Worm (Caenorhabditis elegans) whole organism, L2 larva: Measurements from ENCODE around the gene C05E4.15.

Experiments
- C34F6.9 ChIP-seq: fragments of 150-350 bp; optimal IDR thresholded peaks from 2 replicates; lab custom pipeline; 2014; ENCODE audit warnings: missing biosample characterization, missing genetic modification characterization
- F13H6.1 ChIP-seq: sonication (generic microtip); optimal IDR thresholded peaks from 2 replicates; lab custom pipeline; 2016; ENCODE audit warnings: missing genetic modification characterization, missing compliant biosample characterization
- Y55F3AM.14 ChIP-seq: fragments of 200-800 bp; sonication (Bioruptor generic); optimal IDR thresholded peaks from 2 replicates; lab custom pipeline; 2018; ENCODE audit warnings: mild to moderate bottlenecking, missing genetic modification characterization, missing compliant biosample characterization
- ZK546.5 ChIP-seq: sonication (generic microtip); optimal IDR thresholded peaks from 2 replicates; lab custom pipeline; 2017; ENCODE audit warnings: missing biosample characterization, missing genetic modification characterization
- alr-1 ChIP-seq: fragments of 150-350 bp; optimal IDR thresholded peaks from 2 replicates; lab custom pipeline; 2014; ENCODE audit warnings: missing biosample characterization, missing genetic modification characterization
- blmp-1 ChIP-seq: sonication (generic microtip); optimal IDR thresholded peaks from 2 replicates; lab custom pipeline; 2017; ENCODE audit warnings: missing genetic modification characterization, mild to moderate bottlenecking, missing compliant biosample characterization, antibody characterized with exemption, moderate library complexity; ENCODE audit not compliant: insufficient read depth
- ceh-82 ChIP-seq: fragments of 150-350 bp; optimal IDR thresholded peaks from 2 replicates; lab custom pipeline; 2014; ENCODE audit warnings: missing biosample characterization, missing genetic modification characterization
- crh-2 ChIP-seq: sonication (generic microtip); optimal IDR thresholded peaks from 2 replicates; lab custom pipeline; 2017; ENCODE audit warnings: missing biosample characterization, missing genetic modification characterization
- dmd-4 ChIP-seq: sonication (generic microtip); optimal IDR thresholded peaks from 2 replicates; lab custom pipeline; 2017; ENCODE audit warnings: missing biosample characterization, missing genetic modification characterization
- egl-27 ChIP-seq: sonication (generic microtip); optimal IDR thresholded peaks from 3 replicates; lab custom pipeline; 2017; ENCODE audit warnings: missing biosample characterization, missing genetic modification reagents, missing genetic modification characterization
- elt-3 ChIP-seq: sonication (generic microtip); optimal IDR thresholded peaks from 2 replicates; lab custom pipeline; 2017; ENCODE audit warnings: missing biosample characterization, missing genetic modification characterization
- fos-1 ChIP-seq: fragments of 150-350 bp; optimal IDR thresholded peaks from 2 replicates; lab custom pipeline; 2014; ENCODE audit warnings: missing biosample characterization, missing genetic modification characterization
- gmeb-1 ChIP-seq: fragments of 150-350 bp; optimal IDR thresholded peaks from 2 replicates; lab custom pipeline; 2014; ENCODE audit warnings: missing biosample characterization, missing genetic modification characterization
- lin-11 ChIP-seq: fragments of 150-350 bp; sonication (generic microtip); optimal IDR thresholded peaks from 2 replicates; lab custom pipeline; 2014; ENCODE audit warnings: missing biosample characterization, missing genetic modification characterization, inconsistent platforms, mixed read lengths
- lin-39 ChIP-seq: fragments of 150-350 bp; optimal IDR thresholded peaks from 2 replicates; lab custom pipeline; 2014; ENCODE audit warnings: missing biosample characterization, missing genetic modification reagents, missing genetic modification characterization
- lsy-2 ChIP-seq, 2 experiments: fragments of 150-350 bp in 1 of 2; sonication (generic microtip) in 1 of 2; optimal IDR thresholded peaks; 2 replicates each; lab custom pipeline; 2014 to 2017; ENCODE audit warnings: missing biosample characterization in 2 of 2, missing genetic modification characterization in 2 of 2
- mab-5 ChIP-seq: fragments of 150-350 bp; optimal IDR thresholded peaks from 2 replicates; lab custom pipeline; 2014; ENCODE audit warnings: missing biosample characterization, missing genetic modification characterization
- mbf-1 ChIP-seq: sonication (generic microtip); optimal IDR thresholded peaks from 2 replicates; lab custom pipeline; 2017; ENCODE audit warnings: missing biosample characterization, missing genetic modification characterization
- mdl-1 ChIP-seq, 2 experiments: fragments of 150-350 bp in 1 of 2; sonication (generic microtip) in 1 of 2; optimal IDR thresholded peaks; 2 replicates each; lab custom pipeline; 2017; ENCODE audit warnings: missing biosample characterization in 2 of 2, missing genetic modification characterization in 2 of 2
- nhr-10 ChIP-seq: sonication (generic microtip); optimal IDR thresholded peaks from 2 replicates; lab custom pipeline; 2017; ENCODE audit warnings: missing biosample characterization, missing genetic modification characterization
- nhr-11 ChIP-seq: fragments of 150-350 bp; optimal IDR thresholded peaks from 2 replicates; lab custom pipeline; 2014; ENCODE audit warnings: missing biosample characterization, missing genetic modification characterization
- nhr-23 ChIP-seq: fragments of 150-350 bp; optimal IDR thresholded peaks from 2 replicates; lab custom pipeline; 2014; ENCODE audit warnings: missing biosample characterization, missing genetic modification reagents, missing genetic modification characterization
- nhr-6 ChIP-seq: fragments of 150-350 bp; optimal IDR thresholded peaks from 2 replicates; lab custom pipeline; 2014; ENCODE audit warnings: missing biosample characterization, missing genetic modification characterization
- nhr-77 ChIP-seq: fragments of 150-350 bp; optimal IDR thresholded peaks from 2 replicates; lab custom pipeline; 2014; ENCODE audit warnings: missing biosample characterization, missing genetic modification characterization
- peb-1 ChIP-seq: fragments of 150-350 bp; optimal IDR thresholded peaks from 2 replicates; lab custom pipeline; 2014; ENCODE audit warnings: missing biosample characterization, missing genetic modification characterization
- sem-4 ChIP-seq: fragments of 150-350 bp; optimal IDR thresholded peaks from 2 replicates; lab custom pipeline; 2014; ENCODE audit warnings: missing biosample characterization, missing genetic modification reagents, missing genetic modification characterization
- skn-1 ChIP-seq: sonication (generic microtip); optimal IDR thresholded peaks from 2 replicates; lab custom pipeline; 2017; ENCODE audit warnings: missing biosample characterization, missing genetic modification characterization
- sma-3 ChIP-seq: sonication (generic microtip); optimal IDR thresholded peaks from 2 replicates; lab custom pipeline; 2016; ENCODE audit warnings: missing genetic modification reagents, missing genetic modification characterization, missing compliant biosample characterization
- snpc-4 ChIP-seq: fragments of 150-350 bp; optimal IDR thresholded peaks from 2 replicates; lab custom pipeline; 2014; ENCODE audit warnings: missing biosample characterization, missing genetic modification characterization
- unc-39 ChIP-seq: fragments of 150-350 bp; optimal IDR thresholded peaks from 2 replicates; lab custom pipeline; 2014; ENCODE audit warnings: missing biosample characterization, missing genetic modification characterization
- unc-55 ChIP-seq: fragments of 150-350 bp; sonication (generic microtip); optimal IDR thresholded peaks from 3 replicates; lab custom pipeline; 2014; ENCODE audit warnings: missing biosample characterization, missing genetic modification reagents, missing genetic modification characterization
- ztf-1 ChIP-seq: fragments of 200-800 bp; sonication (Bioruptor generic); conservative IDR thresholded peaks from 2 replicates; pipeline ENCODE4 v1.3.6; 2022; ENCODE audit warnings: missing genetic modification characterization, missing compliant biosample characterization
- ztf-11 ChIP-seq: sonication (generic microtip); optimal IDR thresholded peaks from 2 replicates; lab custom pipeline; 2017; ENCODE audit warnings: missing biosample characterization, missing genetic modification characterization
- ztf-4 ChIP-seq: fragments of 150-350 bp; optimal IDR thresholded peaks from 2 replicates; lab custom pipeline; 2014; ENCODE audit warnings: missing biosample characterization, missing genetic modification characterization

The C05E4.15 gene

ce11 chrV:761235-761634 lies at the start of gene C05E4.15:
Gene C05E4.15 (minus strand): TSS chrV:761335.
- TF ChIP-seq mdl-1 (tag; optimal IDR thresholded peaks at IDR 0.05; lab: Kevin White, UChicago) (no peak), blmp-1 (tag; lab: Kevin White, UChicago) (no peak), ztf-4 (tag; lab: Kevin White, UChicago) (no peak), gmeb-1 (no peak), fos-1 (tag; lab: Kevin White, UChicago) (no peak), unc-39 (tag; lab: Kevin White, UChicago) (no peak), nhr-77 (no peak), mab-5 (no peak), nhr-23 (tag; lab: Kevin White, UChicago) (no peak), elt-3 (tag; lab: Kevin White, UChicago) (no peak), lin-11 (tag; lab: Kevin White, UChicago) (no peak), lin-39 (tag; lab: Kevin White, UChicago) (no peak), skn-1 (tag; lab: Kevin White, UChicago) (no peak), ceh-82 (tag; lab: Kevin White, UChicago) (no peak), crh-2 (no peak), snpc-4 (tag; lab: Kevin White, UChicago) (no peak)

ce11 chrV:810281-810862 lies 49.2 kb upstream of the C05E4.15 start, which contains the start of gene R13D11.4:
Gene R13D11.4 (plus strand): TSS chrV:810812.
- no peak for TF ChIP-seq alr-1 (tag; lab: Kevin White, UChicago)
- TF ChIP-seq ztf-4 (tag; lab: Kevin White, UChicago): no peak
- TF ChIP-seq egl-27 (tag; lab: Kevin White, UChicago): no peak
- no peak for TF ChIP-seq nhr-6 (tag; lab: Kevin White, UChicago)
- TF ChIP-seq sma-3 (GFP tag; lab: Kevin White, UChicago): no peak
- TF ChIP-seq fos-1 (tag; lab: Kevin White, UChicago): no peak
- TF ChIP-seq gmeb-1: no peak
- no peak for TF ChIP-seq Y55F3AM.14 (GFP tag; lab: Kevin White, UChicago)
- TF ChIP-seq nhr-10: no peak
- no peak for TF ChIP-seq skn-1 (tag; lab: Kevin White, UChicago)
- peak; percentile 23 for TF ChIP-seq unc-55 (GFP tag; lab: Kevin White, UChicago)
- no peak for TF ChIP-seq sem-4 (tag; lab: Kevin White, UChicago)
- TF ChIP-seq F13H6.1 (tag; lab: Kevin White, UChicago): peak; percentile 11
- TF ChIP-seq mdl-1 (tag; optimal IDR thresholded peaks at IDR 0.05; lab: Kevin White, UChicago): no peak
- no peak for TF ChIP-seq ZK546.5
- no peak for TF ChIP-seq C34F6.9

- no peak for TF ChIP-seq peb-1 (tag; lab: Kevin White, UChicago)
- TF ChIP-seq, all 48 proteins: peak for 0
Observed at ce11 chrV:808260-808659, 47.1 kb upstream of the C05E4.15 start.

- no peak for TF ChIP-seq F13H6.1 (tag; lab: Kevin White, UChicago)
- TF ChIP-seq dmd-4 (tag; lab: Kevin White, UChicago): no peak
Observed at ce11 chrV:804485-804884, 43.4 kb upstream of the C05E4.15 start, which contains the start of gene nhr-270. Gene nhr-270 (minus strand): TSS chrV:804741.

ce11 chrV:803472-803871 lies 42.3 kb upstream of the C05E4.15 start:
- TF ChIP-seq nhr-11 (tag; lab: Kevin White, UChicago) (no peak), ztf-1 (no peak), mbf-1 (tag; lab: Kevin White, UChicago) (no peak), ztf-11 (no peak), ZK546.5 (no peak), blmp-1 (tag; lab: Kevin White, UChicago) (no peak)

- TF ChIP-seq lsy-2 (tag; optimal IDR thresholded peaks at IDR 0.05; lab: Kevin White, UChicago): no peak
- no peak for TF ChIP-seq nhr-11 (tag; lab: Kevin White, UChicago)
- TF ChIP-seq, all 48 proteins: peak for 0
Observed at ce11 chrV:802726-803125, 41.6 kb upstream of the C05E4.15 start.
